Worm (Caenorhabditis elegans) whole organism, early embryonic: ENCODE data around the gene ptr-14.

Experiments used
- B0310.2 ChIP-seq: sonication (generic microtip); optimal IDR thresholded peaks from 2 replicates; lab custom pipeline; 2016; ENCODE audit warnings: mild to moderate bottlenecking, missing genetic modification characterization, missing compliant biosample characterization
- F13C5.2 ChIP-seq: sonication (generic microtip); optimal IDR thresholded peaks from 2 replicates; lab custom pipeline; 2017; ENCODE audit warnings: mild to moderate bottlenecking, missing genetic modification characterization, inconsistent platforms, missing compliant biosample characterization
- ama-1 ChIP-seq: fragments of 150-350 bp; optimal IDR thresholded peaks from 2 replicates; lab custom pipeline; 2014
- flt-1 ChIP-seq: fragments of 200-800 bp; sonication (Bioruptor generic); IDR thresholded peaks from 2 replicates; pipeline ENCODE4 v1.3.6; 2022; ENCODE audit warnings: missing genetic modification characterization, missing compliant biosample characterization
- hnd-1 ChIP-seq: sonication (generic microtip); optimal IDR thresholded peaks from 2 replicates; lab custom pipeline; 2016; ENCODE audit warnings: missing genetic modification characterization, missing compliant biosample characterization
- tbx-37 ChIP-seq: fragments of 200-800 bp; sonication (Bioruptor generic); conservative IDR thresholded peaks from 2 replicates; pipeline ENCODE4 v1.3.6; 2022; ENCODE audit warnings: missing genetic modification reagents, missing genetic modification characterization, missing compliant biosample characterization

- TF ChIP-seq tbx-37: no peak
- no peak for TF ChIP-seq ama-1 (lab: Kevin White, UChicago)
- TF ChIP-seq B0310.2 (tag; lab: Kevin White, UChicago): no peak
- TF ChIP-seq F13C5.2: no peak
- TF ChIP-seq hnd-1 (tag; lab: Kevin White, UChicago): no peak
- TF ChIP-seq flt-1 (GFP tag; lab: Robert Waterston, UW): no peak
Observed at ce11 chrIV:10620811-10621210, 5.6 kb downstream of the ptr-14 start, which contains the start of gene R09H10.7.
